Worm (Caenorhabditis elegans) whole organism, L4/young adult: ENCODE results near the gene pir-1.

ENCODE experiments used
- W03F9.2 ChIP-seq: fragments of 150-350 bp; optimal IDR thresholded peaks from 2 replicates; lab custom pipeline; 2014; ENCODE audit warnings: missing biosample characterization, missing genetic modification characterization
- him-1 ChIP-seq: sonication (generic microtip); optimal IDR thresholded peaks from 2 replicates; lab custom pipeline; 2016; ENCODE audit warnings: missing genotype, missing genetic modification reagents, missing genetic modification characterization, missing compliant biosample characterization

DNA sequence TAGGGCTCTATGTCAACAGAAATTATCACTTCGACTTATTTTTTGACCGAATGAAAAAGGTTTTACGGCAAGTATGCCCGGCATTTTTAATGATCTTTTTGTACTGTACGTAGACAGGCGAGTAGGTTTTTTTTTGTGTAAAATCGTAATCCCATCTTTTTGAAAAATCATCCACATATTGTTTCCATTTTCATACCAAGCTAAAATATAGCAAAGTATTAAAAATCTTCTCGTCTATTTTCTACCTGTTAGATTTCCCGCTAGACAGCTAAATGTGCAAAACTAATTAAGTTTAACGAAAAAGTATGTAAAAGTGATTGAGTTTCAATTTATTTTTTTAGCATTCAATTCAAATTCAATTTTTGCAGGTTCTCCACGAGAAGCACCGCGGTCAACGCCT lies 45.7 kb upstream of the pir-1 start, which contains the start of gene C16D2.1:
- no peak for TF ChIP-seq him-1 (tag; lab: Kevin White, UChicago)
- no peak for TF ChIP-seq W03F9.2 (tag; lab: Kevin White, UChicago)
